Fruit fly (Drosophila melanogaster) whole organism, embryonic: ENCODE measurements around the gene TTLL5.

ENCODE experiments used
- BtbVII ChIP-seq: fragments of 200-800 bp; sonication (Bioruptor generic); optimal IDR thresholded peaks from 3 replicates; lab custom pipeline; 2017; ENCODE audit warnings: missing biosample characterization, mild to moderate bottlenecking, missing genetic modification characterization
- Bteb2 ChIP-seq: fragments of 200-800 bp; sonication (Bioruptor generic); optimal IDR thresholded peaks from 2 replicates; lab custom pipeline; 2016; ENCODE audit warnings: missing biosample characterization, missing genetic modification characterization
- CG10147 ChIP-seq: fragments of 200-800 bp; sonication (Bioruptor generic); optimal IDR thresholded peaks from 2 replicates; lab custom pipeline; 2019; ENCODE audit warnings: missing biosample characterization, mild to moderate bottlenecking, missing genetic modification characterization, moderate library complexity
- CG10321 ChIP-seq: fragments of 200-800 bp; sonication (Bioruptor generic); IDR thresholded peaks from 2 replicates; pipeline ENCODE4 v1.3.6; 2022; ENCODE audit warnings: missing biosample characterization, missing genetic modification characterization
- CG10543 ChIP-seq: fragments of 200-800 bp; sonication (Bioruptor generic); optimal IDR thresholded peaks from 3 replicates; lab custom pipeline; 2017; ENCODE audit warnings: missing biosample characterization, mild to moderate bottlenecking, missing genetic modification characterization, moderate library complexity
- CG14050 ChIP-seq: fragments of 200-800 bp; sonication (Bioruptor generic); IDR thresholded peaks from 3 replicates; pipeline ENCODE4 v1.3.6; 2022; ENCODE audit warnings: missing biosample characterization, missing genetic modification characterization
- CG18011 ChIP-seq: fragments of 200-800 bp; sonication (Bioruptor generic); optimal IDR thresholded peaks from 2 replicates; lab custom pipeline; 2017; ENCODE audit warnings: missing biosample characterization, missing genetic modification characterization, mild to moderate bottlenecking, moderate library complexity, missing genotype
- CG18764 ChIP-seq: fragments of 200-800 bp; sonication (Bioruptor generic); optimal IDR thresholded peaks from 3 replicates; lab custom pipeline; 2016; ENCODE audit warnings: missing biosample characterization, missing genetic modification characterization
- CG3163 ChIP-seq: fragments of 200-800 bp; sonication (Bioruptor generic); optimal IDR thresholded peaks from 3 replicates; lab custom pipeline; 2016; ENCODE audit warnings: missing biosample characterization, missing genetic modification characterization
- CG34376 ChIP-seq: fragments of 200-800 bp; sonication (Bioruptor generic); optimal IDR thresholded peaks from 2 replicates; lab custom pipeline; 2018; ENCODE audit warnings: missing biosample characterization, mild to moderate bottlenecking, missing genetic modification characterization
- CG6175 ChIP-seq: fragments of 200-800 bp; sonication (Bioruptor generic); IDR thresholded peaks from 3 replicates; pipeline ENCODE4 v1.3.6; 2022; ENCODE audit warnings: missing biosample characterization, missing genetic modification characterization
- CG6272 ChIP-seq: fragments of 200-800 bp; sonication (Bioruptor generic); IDR thresholded peaks from 2 replicates; pipeline ENCODE4 v1.3.6; 2022; ENCODE audit warnings: missing biosample characterization, missing genetic modification characterization
- CG6654 ChIP-seq: fragments of 200-800 bp; sonication (Bioruptor generic); optimal IDR thresholded peaks from 2 replicates; lab custom pipeline; 2017; ENCODE audit warnings: missing biosample characterization, mild to moderate bottlenecking, missing genetic modification characterization
- CG7271 ChIP-seq: fragments of 200-800 bp; sonication (Bioruptor generic); optimal IDR thresholded peaks from 2 replicates; lab custom pipeline; 2018; ENCODE audit warnings: missing biosample characterization, mild to moderate bottlenecking, missing genetic modification characterization, moderate library complexity
- CG7357 ChIP-seq: fragments of 200-800 bp; sonication (Bioruptor generic); IDR thresholded peaks from 3 replicates; pipeline ENCODE4 v1.3.6; 2022; ENCODE audit warnings: missing biosample characterization, missing genetic modification characterization
- CG7556 ChIP-seq: fragments of 200-800 bp; sonication (Bioruptor generic); optimal IDR thresholded peaks from 2 replicates; lab custom pipeline; 2017; ENCODE audit warnings: missing biosample characterization, mild to moderate bottlenecking, missing genetic modification characterization
- CG8359 ChIP-seq: fragments of 200-800 bp; sonication (Bioruptor generic); optimal IDR thresholded peaks from 2 replicates; lab custom pipeline; 2017; ENCODE audit warnings: missing biosample characterization, mild to moderate bottlenecking, missing genetic modification characterization, borderline replicate concordance
- CG8944 ChIP-seq: fragments of 200-800 bp; sonication (Bioruptor generic); optimal IDR thresholded peaks from 3 replicates; lab custom pipeline; 2016; ENCODE audit warnings: missing biosample characterization, missing genetic modification characterization
- CG9437 ChIP-seq: fragments of 200-800 bp; sonication (Bioruptor generic); optimal IDR thresholded peaks from 2 replicates; lab custom pipeline; 2018; ENCODE audit warnings: missing biosample characterization, mild to moderate bottlenecking, missing genetic modification characterization
- ERR ChIP-seq: fragments of 200-800 bp; sonication (Bioruptor generic); optimal IDR thresholded peaks from 2 replicates; lab custom pipeline; 2016; ENCODE audit warnings: missing biosample characterization, missing genetic modification characterization
- HLH3B ChIP-seq: fragments of 200-800 bp; sonication (Bioruptor generic); IDR thresholded peaks from 2 replicates; pipeline ENCODE4 v1.3.6; 2022; ENCODE audit warnings: missing biosample characterization, missing genetic modification characterization
- HLH54F ChIP-seq: fragments of 200-800 bp; sonication (Bioruptor generic); optimal IDR thresholded peaks from 3 replicates; lab custom pipeline; 2016; ENCODE audit warnings: missing biosample characterization, missing genetic modification characterization
- Hr3 ChIP-seq: fragments of 200-800 bp; sonication (Bioruptor generic); optimal IDR thresholded peaks from 3 replicates; lab custom pipeline; 2016; ENCODE audit warnings: missing biosample characterization, missing genetic modification characterization
- Lpt ChIP-seq: fragments of >200 bp; optimal IDR thresholded peaks from 2 replicates; lab custom pipeline; 2018; ENCODE audit warnings: missing biosample characterization, missing genetic modification characterization
- NK7.1 ChIP-seq: fragments of 200-800 bp; sonication (Bioruptor generic); optimal IDR thresholded peaks from 3 replicates; lab custom pipeline; 2016; ENCODE audit warnings: missing biosample characterization, missing genetic modification characterization
- Nf-YB ChIP-seq: fragments of 200-800 bp; sonication (Bioruptor generic); optimal IDR thresholded peaks from 3 replicates; lab custom pipeline; 2019; ENCODE audit warnings: missing biosample characterization, mild to moderate bottlenecking, missing genetic modification characterization, moderate library complexity
- Opbp ChIP-seq: fragments of 200-800 bp; sonication (Bioruptor generic); IDR thresholded peaks from 3 replicates; pipeline ENCODE4 v1.3.6; 2022; ENCODE audit warnings: missing biosample characterization, missing genetic modification characterization; ENCODE audit not compliant: partially characterized antibody
- ara ChIP-seq: fragments of 200-800 bp; sonication (Bioruptor generic); IDR thresholded peaks from 2 replicates; pipeline ENCODE4 v1.3.6; 2022; ENCODE audit warnings: missing biosample characterization, missing genetic modification characterization
- bbx ChIP-seq: fragments of 200-800 bp; sonication (Bioruptor generic); IDR thresholded peaks from 2 replicates; pipeline ENCODE4 v1.3.6; 2022; ENCODE audit warnings: missing biosample characterization, missing genetic modification characterization; ENCODE audit not compliant: partially characterized antibody
- br ChIP-seq: fragments of >200 bp; optimal IDR thresholded peaks from 2 replicates; lab custom pipeline; 2017
- cad ChIP-seq: fragments of >200 bp; optimal IDR thresholded peaks from 2 replicates; lab custom pipeline; 2017; ENCODE audit warnings: missing biosample characterization, missing genetic modification characterization
- danr ChIP-seq: fragments of 200-800 bp; sonication (Bioruptor generic); IDR thresholded peaks from 2 replicates; pipeline ENCODE4 v1.3.6; 2022; ENCODE audit warnings: missing biosample characterization, missing genetic modification characterization
- disco-r ChIP-seq: fragments of 200-800 bp; sonication (Bioruptor generic); optimal IDR thresholded peaks from 2 replicates; lab custom pipeline; 2016; ENCODE audit warnings: missing biosample characterization, missing genetic modification characterization
- dm ChIP-seq: fragments of 200-800 bp; sonication (Bioruptor generic); optimal IDR thresholded peaks from 3 replicates; lab custom pipeline; 2016; ENCODE audit warnings: missing biosample characterization, missing genetic modification characterization
- en ChIP-seq: fragments of 200-800 bp; sonication (Bioruptor generic); optimal IDR thresholded peaks from 2 replicates; lab custom pipeline; 2016; ENCODE audit warnings: missing biosample characterization, missing genetic modification characterization
- eve ChIP-seq, 2 experiments: fragments of >200 bp; optimal IDR thresholded peaks; 2 replicates each; lab custom pipeline; 2017; ENCODE audit warnings: missing biosample characterization in 2 of 2, missing genetic modification characterization in 2 of 2
- ftz-f1 ChIP-seq: fragments of 200-800 bp; sonication (Bioruptor generic); optimal IDR thresholded peaks from 2 replicates; lab custom pipeline; 2016; ENCODE audit warnings: missing biosample characterization, missing genetic modification characterization
- gcm ChIP-seq: fragments of 200-800 bp; sonication (Bioruptor generic); optimal IDR thresholded peaks from 2 replicates; lab custom pipeline; 2019; ENCODE audit warnings: missing biosample characterization, mild to moderate bottlenecking, missing genetic modification characterization, moderate library complexity
- grau ChIP-seq: fragments of 200-800 bp; optimal IDR thresholded peaks from 3 replicates; lab custom pipeline; 2019; ENCODE audit warnings: missing biosample characterization, mild to moderate bottlenecking, missing genetic modification characterization, moderate library complexity
- gsb-n ChIP-seq: fragments of 200-800 bp; sonication (Bioruptor generic); optimal IDR thresholded peaks from 3 replicates; lab custom pipeline; 2018; ENCODE audit warnings: missing biosample characterization, mild to moderate bottlenecking, missing genetic modification characterization
- insv ChIP-seq, 2 experiments: fragments of 200-800 bp; sonication (Bioruptor generic); optimal IDR thresholded peaks; 3 replicates each; lab custom pipeline; 2016 to 2018; ENCODE audit warnings: missing biosample characterization in 2 of 2, missing genetic modification characterization in 2 of 2
- jing ChIP-seq: fragments of 200-800 bp; sonication (Bioruptor generic); optimal IDR thresholded peaks from 2 replicates; lab custom pipeline; 2018; ENCODE audit warnings: missing biosample characterization, mild to moderate bottlenecking, missing genetic modification characterization
- kni ChIP-seq: fragments of 200-800 bp; sonication (Bioruptor generic); optimal IDR thresholded peaks from 3 replicates; lab custom pipeline; 2017; ENCODE audit warnings: mild to moderate bottlenecking, missing biosample characterization, missing genetic modification reagents, missing genetic modification characterization
- lilli ChIP-seq: fragments of 200-800 bp; sonication (Bioruptor generic); optimal IDR thresholded peaks from 3 replicates; lab custom pipeline; 2016; ENCODE audit warnings: missing biosample characterization, missing genetic modification characterization
- nom ChIP-seq: fragments of 200-800 bp; sonication (Bioruptor generic); optimal IDR thresholded peaks from 2 replicates; lab custom pipeline; 2017; ENCODE audit warnings: missing biosample characterization, missing genetic modification characterization, mild to moderate bottlenecking, moderate library complexity, missing genetic modification reagents
- p53 ChIP-seq: fragments of 200-800 bp; sonication (Bioruptor generic); optimal IDR thresholded peaks from 2 replicates; lab custom pipeline; 2016; ENCODE audit warnings: missing biosample characterization, missing genetic modification characterization
- phol ChIP-seq: fragments of 200-800 bp; sonication (Bioruptor generic); optimal IDR thresholded peaks from 3 replicates; lab custom pipeline; 2018; ENCODE audit warnings: missing biosample characterization, mild to moderate bottlenecking, missing genetic modification characterization, moderate library complexity
- ro ChIP-seq: fragments of 200-800 bp; sonication (Bioruptor generic); IDR thresholded peaks from 2 replicates; pipeline ENCODE4 v1.3.6; 2022; ENCODE audit warnings: missing biosample characterization, missing genetic modification characterization
- shn ChIP-seq: fragments of 200-800 bp; sonication (Bioruptor generic); optimal IDR thresholded peaks from 3 replicates; lab custom pipeline; 2016; ENCODE audit warnings: missing biosample characterization, missing genetic modification characterization
- slou ChIP-seq: fragments of 200-800 bp; sonication (Bioruptor generic); optimal IDR thresholded peaks from 3 replicates; lab custom pipeline; 2016; ENCODE audit warnings: missing biosample characterization, missing genetic modification characterization
- sqz ChIP-seq: fragments of 200-800 bp; sonication (Bioruptor generic); optimal IDR thresholded peaks from 3 replicates; lab custom pipeline; 2018; ENCODE audit warnings: missing biosample characterization, mild to moderate bottlenecking, missing genetic modification characterization
- zfh2 ChIP-seq: fragments of 200-800 bp; sonication (Bioruptor generic); optimal IDR thresholded peaks from 2 replicates; lab custom pipeline; 2016; ENCODE audit warnings: missing biosample characterization, missing genetic modification characterization

Gene TTLL5

DNA sequence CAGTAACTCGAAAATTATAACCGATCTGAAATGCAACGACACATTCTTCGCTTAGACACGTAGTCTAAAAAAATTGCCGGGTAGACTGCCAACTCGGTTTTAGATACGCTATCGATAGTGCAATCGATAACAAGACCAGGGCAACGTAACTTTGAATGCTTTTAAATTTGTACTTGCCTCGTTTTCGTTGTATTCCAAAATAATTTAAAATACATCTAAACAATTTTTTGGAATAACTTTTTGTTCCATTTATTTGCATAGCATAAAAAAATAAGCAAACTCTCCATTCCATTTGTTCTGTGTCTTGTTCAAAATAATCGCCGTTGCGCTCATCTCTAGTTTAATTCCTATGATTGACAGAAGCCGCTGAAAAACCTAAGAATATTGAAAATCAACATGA, 53.2 kb downstream of the TTLL5 start, which contains the start of the genes Stt3B and CG11839 (continued):
- TF ChIP-seq danr (no peak), Lpt (GFP tag; lab: Kevin White, UChicago) (no peak), grau (tag; lab: Kevin White, UChicago) (peak; percentile 73), kni (GFP tag; lab: Kevin White, UChicago) (no peak), CG34376 (GFP tag; lab: Kevin White, UChicago) (peak; percentile 29), CG8359 (no peak), NK7.1 (no peak), CG10543 (GFP tag; lab: Kevin White, UChicago) (no peak), gsb-n (tag; lab: Kevin White, UChicago) (no peak), CG18764 (peak; percentile 60), ERR (GFP tag; lab: Kevin White, UChicago) (peak; percentile 59), cad (GFP tag; lab: Kevin White, UChicago) (no peak), CG6272 (GFP tag; lab: Robert Waterston, UW) (no peak), CG7357 (GFP tag; lab: Robert Waterston, UW) (no peak), p53 (GFP tag; lab: Kevin White, UChicago) (no peak), CG6175 (GFP tag; lab: Robert Waterston, UW) (no peak), CG8944 (GFP tag; lab: Kevin White, UChicago) (peak; percentile 71), CG7556 (GFP tag; lab: Kevin White, UChicago) (no peak), BtbVII (GFP tag; lab: Kevin White, UChicago) (no peak), disco-r (GFP tag; lab: Kevin White, UChicago) (peak; percentile 17), slou (peak; percentile 48), br (no peak), bbx (GFP tag; lab: Robert Waterston, UW) (peak; percentile 84), dm (GFP tag; lab: Kevin White, UChicago) (peak; percentile 58), HLH3B (GFP tag; lab: Robert Waterston, UW) (peak; percentile 56; the same call in 1 of the 2 replicates), CG7271 (peak; percentile 11), CG18011 (GFP tag; lab: Kevin White, UChicago) (peak; percentile 46), CG9437 (GFP tag; lab: Kevin White, UChicago) (peak; percentile 71), Opbp (peak; percentile 82), sqz (GFP tag; lab: Kevin White, UChicago) (no peak), jing (GFP tag; lab: Kevin White, UChicago) (no peak), phol (tag; lab: Kevin White, UChicago) (peak; percentile 82), en (GFP tag; lab: Kevin White, UChicago) (peak; percentile 25), ro (GFP tag; lab: Robert Waterston, UW) (no peak), CG6654 (GFP tag; lab: Kevin White, UChicago) (no peak), lilli (GFP tag; lab: Kevin White, UChicago) (peak; percentile 90), CG10147 (GFP tag; lab: Kevin White, UChicago) (no peak), zfh2 (GFP tag; lab: Kevin White, UChicago) (peak; percentile 92), nom (GFP tag; lab: Kevin White, UChicago) (peak; percentile 24), Bteb2 (GFP tag; lab: Kevin White, UChicago) (peak; percentile 70), CG3163 (GFP tag; lab: Kevin White, UChicago) (peak; percentile 68), Nf-YB (GFP tag; lab: Kevin White, UChicago) (peak; percentile 37), Hr3 (peak; percentile 78), CG10321 (no peak), CG14050 (GFP tag; lab: Robert Waterston, UW) (peak; percentile 55), insv (GFP tag; optimal IDR thresholded peaks at IDR 0.05; lab: Kevin White, UChicago) (peak in 1 of 2 experiments; percentile 37), shn (peak; percentile 81), gcm (GFP tag; lab: Kevin White, UChicago) (no peak), ftz-f1 (GFP tag; lab: Kevin White, UChicago) (peak; percentile 25), eve (GFP tag; optimal IDR thresholded peaks at IDR 0.05; lab: Kevin White, UChicago) (no peak), HLH54F (GFP tag; lab: Kevin White, UChicago) (peak; percentile 79), ara (GFP tag; lab: Robert Waterston, UW) (no peak; the same call in 1 of the 2 replicates)
